Worm (Caenorhabditis elegans): Measurements from ENCODE around the gene F13A2.9.

Gene F13A2.9

ce11 chrV:4382298-4382697, 5.0 kb downstream of the F13A2.9 start, which contains the start of gene F13A2.1:
TSS of gene F13A2.1 (minus strand) at chrV:4382398.
- TF ChIP-seq pqm-1 (tag; optimal IDR thresholded peaks at IDR 0.05): no peak
- TF ChIP-seq attf-4 (tag; optimal IDR thresholded peaks at IDR 0.05): no peak
- TF ChIP-seq sdz-12 (GFP tag; optimal IDR thresholded peaks at IDR 0.05): no peak
- no peak for TF ChIP-seq daf-16 (GFP tag; optimal IDR thresholded peaks at IDR 0.05)
- no peak for TF ChIP-seq daf-16 (tag; optimal IDR thresholded peaks at IDR 0.05)
- no peak for TF ChIP-seq hlh-11 (tag; optimal IDR thresholded peaks at IDR 0.05)
- TF ChIP-seq daf-19 (GFP tag; conservative IDR thresholded peaks at IDR 0.05): no peak
- no peak for TF ChIP-seq mxl-3 (GFP tag; optimal IDR thresholded peaks at IDR 0.05)
- TF ChIP-seq unc-130 (GFP tag; optimal IDR thresholded peaks at IDR 0.05): no peak
- TF ChIP-seq nhr-111 (GFP tag; optimal IDR thresholded peaks at IDR 0.05): no peak
- TF ChIP-seq nhr-76 (tag; optimal IDR thresholded peaks at IDR 0.05): no peak
- TF ChIP-seq T26A8.4 (GFP tag; IDR thresholded peaks at IDR 0.05): no peak
- TF ChIP-seq egl-43 (GFP tag; IDR thresholded peaks at IDR 0.05): no peak
- TF ChIP-seq lsy-2 (tag; optimal IDR thresholded peaks at IDR 0.05): no peak

ce11 chrV:4377622-4378021, 9.7 kb downstream of the F13A2.9 start, which contains the start of gene F32D1.8:
TSS of gene F32D1.8 (minus strand) at chrV:4377722.
- no peak for TF ChIP-seq jun-1 (tag; optimal IDR thresholded peaks at IDR 0.05)
- peak; percentile 69 for TF ChIP-seq aha-1 (tag)

- TF ChIP-seq aha-1 (tag): peak; percentile 22
- TF ChIP-seq set-16 (GFP tag; IDR thresholded peaks at IDR 0.05): peak; percentile 53; the same call in 1 of the 2 replicates
- TF ChIP-seq ceh-62 (tag; optimal IDR thresholded peaks at IDR 0.05): no peak
- no peak for TF ChIP-seq hif-1 (tag; optimal IDR thresholded peaks at IDR 0.05)
- peak; percentile 13 for TF ChIP-seq F49E8.2 (tag; optimal IDR thresholded peaks at IDR 0.05; ENCODE audit: borderline replicate concordance)
- peak; percentile 56 for TF ChIP-seq lin-38 (GFP tag; IDR thresholded peaks at IDR 0.05)
- peak; percentile 27; the same call in 1 of the 2 replicates for TF ChIP-seq Y48G9A.11 (GFP tag; IDR thresholded peaks at IDR 0.05)
- TF ChIP-seq daf-8 (GFP tag; IDR thresholded peaks at IDR 0.05): no peak
- TF ChIP-seq egl-27 (tag; optimal IDR thresholded peaks at IDR 0.05): no peak
- peak in 1 of 2 experiments; percentile 32 for TF ChIP-seq unc-62 (GFP tag; optimal IDR thresholded peaks at IDR 0.05 in 1 of 2)
- no peak for TF ChIP-seq unc-62 (tag; optimal IDR thresholded peaks at IDR 0.05)
- TF ChIP-seq D1046.2 (GFP tag; IDR thresholded peaks at IDR 0.05): no peak
- TF ChIP-seq unc-130 (GFP tag; optimal IDR thresholded peaks at IDR 0.05): peak; percentile 51
- no peak for TF ChIP-seq hlh-11 (tag; optimal IDR thresholded peaks at IDR 0.05)
- no peak for TF ChIP-seq Y5F2A.4 (GFP tag; optimal IDR thresholded peaks at IDR 0.05)
- no peak for TF ChIP-seq madf-5 (GFP tag; IDR thresholded peaks at IDR 0.05)
- no peak for TF ChIP-seq pha-4 (GFP tag; IDR thresholded peaks at IDR 0.05)
- no peak for TF ChIP-seq pha-4 (tag; optimal IDR thresholded peaks at IDR 0.05)
- no peak for TF ChIP-seq ceh-82 (tag; optimal IDR thresholded peaks at IDR 0.05)
These were observed 11.3 kb downstream of the F13A2.9 start, which contains the start of gene F32D1.7 for ce11 chrV:4375807-4376564. TSS of gene F32D1.7 (minus strand) at chrV:4376173.

ce11 chrV:4374625-4375024, 12.7 kb downstream of the F13A2.9 start, which contains the start of gene neg-1:
TSS of gene neg-1 (minus strand) at chrV:4374874.
- TF ChIP-seq unc-62 (GFP tag; optimal IDR thresholded peaks at IDR 0.05 in 1 of 2): peak in 1 of 2 experiments; percentile 44
- no peak for TF ChIP-seq unc-62 (tag; optimal IDR thresholded peaks at IDR 0.05)
- no peak for TF ChIP-seq ceh-20 (GFP tag; IDR thresholded peaks at IDR 0.05)

ce11 chrV:4373656-4374055, 13.6 kb downstream of the F13A2.9 start:
- TF ChIP-seq lin-15B (tag; optimal IDR thresholded peaks at IDR 0.05) (no peak), lin-38 (GFP tag; IDR thresholded peaks at IDR 0.05) (peak; percentile 42)
